Worm (Caenorhabditis elegans): ENCODE measurements around the gene Y38H8A.12.

Gene Y38H8A.12

DNA sequence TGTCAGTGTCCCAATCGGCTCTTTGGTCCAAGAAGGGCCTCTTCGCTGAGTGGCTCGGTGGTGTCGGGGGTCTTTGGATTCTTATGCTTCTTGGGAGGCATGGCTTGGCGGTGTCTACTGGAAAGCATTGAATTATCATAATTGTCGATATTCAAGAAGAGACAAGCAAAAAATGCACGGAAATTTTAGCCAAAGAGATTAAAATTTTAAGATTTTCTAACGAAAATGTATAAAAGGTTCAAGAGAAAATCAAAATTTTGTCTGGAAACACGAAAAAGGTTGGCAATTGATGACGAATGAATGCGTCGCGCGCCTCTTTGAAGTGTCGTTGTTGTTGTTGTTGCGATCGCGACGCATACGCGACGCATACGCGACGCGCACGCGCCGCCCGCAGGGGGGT lies at the start of gene Y38H8A.12:
Gene Y38H8A.12 (minus strand): TSS at position 101 of the 400 bp plus-strand sequence.
- TF ChIP-seq lin-15B (tag; optimal IDR thresholded peaks at IDR 0.05) (no peak), R02D3.7 (tag; optimal IDR thresholded peaks at IDR 0.05) (no peak), elt-3 (tag; optimal IDR thresholded peaks at IDR 0.05) (no peak), sea-2 (GFP tag; optimal IDR thresholded peaks at IDR 0.05) (no peak), aly-2 (tag; optimal IDR thresholded peaks at IDR 0.05) (no peak), nhr-11 (tag; optimal IDR thresholded peaks at IDR 0.05) (no peak), elt-2 (tag; optimal IDR thresholded peaks at IDR 0.05) (no peak), ceh-28 (tag; optimal IDR thresholded peaks at IDR 0.05) (no peak), zag-1 (tag; optimal IDR thresholded peaks at IDR 0.05) (no peak), egl-27 (tag; optimal IDR thresholded peaks at IDR 0.05) (no peak), nhr-12 (tag; optimal IDR thresholded peaks at IDR 0.05) (no peak), ztf-11 (tag; optimal IDR thresholded peaks at IDR 0.05) (no peak), eor-1 (tag; optimal IDR thresholded peaks at IDR 0.05) (no peak), lsy-12 (tag; optimal IDR thresholded peaks at IDR 0.05) (no peak), nhr-76 (tag; optimal IDR thresholded peaks at IDR 0.05) (no peak), fkh-10 (GFP tag; optimal IDR thresholded peaks at IDR 0.05) (no peak), hmg-11 (tag; optimal IDR thresholded peaks at IDR 0.05) (no peak)

ce11 chrIV:13510049-13510448 lies 49.3 kb upstream of the Y38H8A.12 start:
- no peak for TF ChIP-seq ceh-16 (tag; optimal IDR thresholded peaks at IDR 0.05)
- no peak for TF ChIP-seq lsy-12 (tag; optimal IDR thresholded peaks at IDR 0.05)
- TF ChIP-seq elt-3 (tag; optimal IDR thresholded peaks at IDR 0.05), result no peak
- TF ChIP-seq zag-1 (tag; optimal IDR thresholded peaks at IDR 0.05), result no peak
- TF ChIP-seq daf-12 (tag; optimal IDR thresholded peaks at IDR 0.05), result no peak
- TF ChIP-seq skn-1 (tag; optimal IDR thresholded peaks at IDR 0.05), result no peak
- TF ChIP-seq hmg-11 (tag; optimal IDR thresholded peaks at IDR 0.05), result no peak
- no peak for TF ChIP-seq nhr-77 (tag; optimal IDR thresholded peaks at IDR 0.05)
- TF ChIP-seq nhr-11 (tag; optimal IDR thresholded peaks at IDR 0.05), result no peak
- TF ChIP-seq sea-2 (GFP tag; optimal IDR thresholded peaks at IDR 0.05), result no peak
- TF ChIP-seq elt-2 (tag; optimal IDR thresholded peaks at IDR 0.05), result no peak
- TF ChIP-seq elt-1 (tag; optimal IDR thresholded peaks at IDR 0.05), result no peak
- TF ChIP-seq ztf-4 (tag; optimal IDR thresholded peaks at IDR 0.05), result no peak

- TF ChIP-seq egl-27 (tag; optimal IDR thresholded peaks at IDR 0.05) (no peak), elt-3 (tag; optimal IDR thresholded peaks at IDR 0.05) (no peak), daf-12 (tag; optimal IDR thresholded peaks at IDR 0.05) (no peak), pha-4 (tag; optimal IDR thresholded peaks at IDR 0.05) (peak; percentile 30), elt-2 (tag; optimal IDR thresholded peaks at IDR 0.05) (no peak), unc-62 (GFP tag; optimal IDR thresholded peaks at IDR 0.05) (no peak), nfya-1 (tag; optimal IDR thresholded peaks at IDR 0.05; ENCODE audit: insufficient read depth) (no peak), nhr-11 (tag; optimal IDR thresholded peaks at IDR 0.05) (no peak)
Measured at ce11 chrIV:13508924-13509323, 48.1 kb upstream of the Y38H8A.12 start, which contains the start of gene afmd-2. Gene afmd-2, plus strand, starts transcription at chrIV:13509224.

DNA sequence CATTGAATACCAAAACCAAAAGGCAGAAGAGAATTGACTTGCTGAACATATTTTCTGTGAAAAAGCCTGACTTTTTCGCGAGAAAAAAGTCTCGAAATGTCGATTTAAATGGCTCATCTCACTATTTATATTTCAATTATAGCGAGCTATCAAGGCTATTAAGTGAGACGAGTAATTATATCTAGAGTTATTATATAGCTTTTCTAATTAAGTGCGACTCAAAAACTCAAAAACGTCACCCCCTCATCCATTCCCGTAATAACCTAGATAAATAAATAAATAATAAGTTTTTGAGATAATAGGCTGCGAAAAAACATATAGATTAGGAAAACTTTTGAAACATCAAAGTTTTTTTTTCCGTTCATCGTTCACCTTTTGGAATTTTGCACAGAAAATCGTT lies 44.9 kb upstream of the Y38H8A.12 start, which contains the start of gene nlp-17:
Gene nlp-17 (minus strand): TSS at position 101 of the 400 bp plus-strand sequence.
- TF ChIP-seq ceh-82 (tag; optimal IDR thresholded peaks at IDR 0.05) (no peak), nhr-11 (tag; optimal IDR thresholded peaks at IDR 0.05) (no peak), nhr-28 (tag; optimal IDR thresholded peaks at IDR 0.05) (no peak), lin-15B (tag; optimal IDR thresholded peaks at IDR 0.05) (no peak), nfya-1 (tag; optimal IDR thresholded peaks at IDR 0.05; ENCODE audit: insufficient read depth) (no peak), sea-2 (GFP tag; optimal IDR thresholded peaks at IDR 0.05) (no peak), ztf-11 (tag; optimal IDR thresholded peaks at IDR 0.05) (no peak), mml-1 (tag; optimal IDR thresholded peaks at IDR 0.05) (no peak), nhr-25 (tag; optimal IDR thresholded peaks at IDR 0.05) (no peak), mdl-1 (tag; optimal IDR thresholded peaks at IDR 0.05) (no peak)

DNA sequence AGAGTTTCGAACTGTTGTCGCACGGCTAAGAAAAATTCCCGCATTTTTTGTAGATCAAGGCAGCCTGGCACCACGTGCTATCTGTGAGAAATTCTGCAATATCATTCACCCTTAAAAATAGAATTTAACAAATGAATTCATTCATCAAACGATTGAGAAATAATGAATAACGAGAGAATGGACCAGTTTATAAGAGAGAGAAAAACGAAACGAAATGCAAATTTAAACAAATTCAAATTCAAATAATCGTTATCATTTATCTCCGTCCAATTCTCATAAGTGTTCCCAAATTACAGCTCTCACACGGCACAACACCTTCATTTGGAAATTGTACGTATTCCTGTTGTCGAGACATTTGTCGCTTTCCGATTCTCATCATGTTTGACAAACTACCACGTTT lies 44.4 kb upstream of the Y38H8A.12 start, which contains the start of gene seld-1:
Gene seld-1 (plus strand): TSS at position 301 of the 400 bp plus-strand sequence.
- TF ChIP-seq nhr-11 (tag; optimal IDR thresholded peaks at IDR 0.05) (no peak), nfya-1 (tag; optimal IDR thresholded peaks at IDR 0.05; ENCODE audit: insufficient read depth) (no peak), egl-5 (tag; optimal IDR thresholded peaks at IDR 0.05) (no peak), daf-12 (tag; optimal IDR thresholded peaks at IDR 0.05) (no peak), nhr-76 (tag; optimal IDR thresholded peaks at IDR 0.05) (no peak), unc-62 (GFP tag; optimal IDR thresholded peaks at IDR 0.05) (no peak), skn-1 (tag; optimal IDR thresholded peaks at IDR 0.05) (no peak), nhr-43 (tag; optimal IDR thresholded peaks at IDR 0.05; ENCODE audit: poor library complexity, severe bottlenecking) (no peak), jun-1 (tag; optimal IDR thresholded peaks at IDR 0.05) (no peak), aly-2 (tag; optimal IDR thresholded peaks at IDR 0.05) (no peak)
